Fruit fly (Drosophila melanogaster): ENCODE data around the gene CG2202.

The CG2202 gene

dm6 chrX:10857376-10857775 is 8.8 kb downstream of the CG2202 start, which contains the start of the genes sofe and CG2186 (continued):
- TF ChIP-seq CG6689 (GFP tag; IDR thresholded peaks at IDR 0.05), result peak; percentile 27; the same call in 1 of the 2 replicates
- no peak for TF ChIP-seq NFAT (GFP tag; IDR thresholded peaks at IDR 0.05)
- no peak for TF ChIP-seq otp (GFP tag; IDR thresholded peaks at IDR 0.05)
- no peak for TF ChIP-seq usp (GFP tag; optimal IDR thresholded peaks at IDR 0.05)
- no peak for TF ChIP-seq en (GFP tag; optimal IDR thresholded peaks at IDR 0.05)
- TF ChIP-seq CG10565 (GFP tag; optimal IDR thresholded peaks at IDR 0.05), result no peak
- no peak for TF ChIP-seq gem (tag; optimal IDR thresholded peaks at IDR 0.05)
- peak; percentile 70 for TF ChIP-seq Rfx (GFP tag; IDR thresholded peaks at IDR 0.05)
- TF ChIP-seq D19B (GFP tag; optimal IDR thresholded peaks at IDR 0.05), result no peak
- peak; percentile 61 for TF ChIP-seq bab2 (GFP tag; optimal IDR thresholded peaks at IDR 0.05)
- peak; percentile 49; the same call in 1 of the 3 replicates for TF ChIP-seq CG7963 (GFP tag; IDR thresholded peaks at IDR 0.05; ENCODE audit: partially characterized antibody)
- peak; percentile 21 for TF ChIP-seq psq (GFP tag; optimal IDR thresholded peaks at IDR 0.05)
- TF ChIP-seq CG14050 (GFP tag; IDR thresholded peaks at IDR 0.05), result no peak
- 0 out of 3 replicates have a peak, but pooled peaks have one; percentile 20 for TF ChIP-seq Aef1 (GFP tag; IDR thresholded peaks at IDR 0.05)
- no peak for TF ChIP-seq CG18599 (GFP tag; optimal IDR thresholded peaks at IDR 0.05)
- TF ChIP-seq hb (GFP tag; IDR thresholded peaks at IDR 0.05; ENCODE audit: partially characterized antibody), result peak; percentile 76
- TF ChIP-seq CG13424 (tag; optimal IDR thresholded peaks at IDR 0.05), result peak; percentile 65
- TF ChIP-seq CG9437 (GFP tag; optimal IDR thresholded peaks at IDR 0.05), result no peak
- TF ChIP-seq vnd (GFP tag; IDR thresholded peaks at IDR 0.05; ENCODE audit: partially characterized antibody), result peak; percentile 81
- TF ChIP-seq CG6683 (GFP tag; optimal IDR thresholded peaks at IDR 0.05), result no peak
- TF ChIP-seq lmd (GFP tag; IDR thresholded peaks at IDR 0.05), result peak; percentile 39; the same call in 1 of the 2 replicates
- TF ChIP-seq CG42726 (GFP tag; IDR thresholded peaks at IDR 0.05; ENCODE audit: partially characterized antibody), result peak; percentile 56; the same call in 1 of the 2 replicates
- no peak for TF ChIP-seq CG15269 (tag; optimal IDR thresholded peaks at IDR 0.05)
- TF ChIP-seq nom (GFP tag; optimal IDR thresholded peaks at IDR 0.05), result no peak
- peak; percentile 89 for TF ChIP-seq unc-4 (GFP tag; IDR thresholded peaks at IDR 0.05; ENCODE audit: partially characterized antibody)
- peak; percentile 22 for TF ChIP-seq CG12744 (GFP tag; optimal IDR thresholded peaks at IDR 0.05)
- TF ChIP-seq CG11398 (GFP tag; optimal IDR thresholded peaks at IDR 0.05), result peak; percentile 5
- TF ChIP-seq br (optimal IDR thresholded peaks at IDR 0.05), result no peak
- no peak for TF ChIP-seq HLHmδ (GFP tag; optimal IDR thresholded peaks at IDR 0.05)
- peak; percentile 60; the same call in 2 of the 3 replicates for TF ChIP-seq ci (GFP tag; IDR thresholded peaks at IDR 0.05)
- peak; percentile 68 for TF ChIP-seq CG17186 (GFP tag; optimal IDR thresholded peaks at IDR 0.05)
- no peak for TF ChIP-seq Mrtf (GFP tag; IDR thresholded peaks at IDR 0.05)
- TF ChIP-seq zfh2 (GFP tag; optimal IDR thresholded peaks at IDR 0.05), result peak; percentile 56
- TF ChIP-seq Ptx1 (GFP tag; IDR thresholded peaks at IDR 0.05), result peak; percentile 68
- TF ChIP-seq HmgZ (tag; optimal IDR thresholded peaks at IDR 0.05), result peak; percentile 61
- TF ChIP-seq pfk (GFP tag; optimal IDR thresholded peaks at IDR 0.05), result no peak
- TF ChIP-seq jigr1 (GFP tag; IDR thresholded peaks at IDR 0.05), result no peak
- TF ChIP-seq z (GFP tag; IDR thresholded peaks at IDR 0.05), result no peak
- no peak for TF ChIP-seq CG6813 (GFP tag; optimal IDR thresholded peaks at IDR 0.05)
- no peak for TF ChIP-seq odd (GFP tag; optimal IDR thresholded peaks at IDR 0.05)
- 0 out of 2 replicates have a peak, but pooled peaks have one; percentile 26 for TF ChIP-seq HLH3B (GFP tag; IDR thresholded peaks at IDR 0.05)
- no peak for TF ChIP-seq schlank (tag; optimal IDR thresholded peaks at IDR 0.05)
- TF ChIP-seq crol (GFP tag; IDR thresholded peaks at IDR 0.05), result no peak
- TF ChIP-seq CG17328 (GFP tag; IDR thresholded peaks at IDR 0.05), result no peak
- TF ChIP-seq oc (tag; optimal IDR thresholded peaks at IDR 0.05), result no peak
- no peak for TF ChIP-seq Adf1 (GFP tag; IDR thresholded peaks at IDR 0.05)
- TF ChIP-seq kah (GFP tag; optimal IDR thresholded peaks at IDR 0.05), result no peak
- TF ChIP-seq CG15479 (GFP tag; optimal IDR thresholded peaks at IDR 0.05), result peak; percentile 6
- TF ChIP-seq gfzf (GFP tag; optimal IDR thresholded peaks at IDR 0.05), result peak; percentile 38
- TF ChIP-seq knrl (GFP tag; IDR thresholded peaks at IDR 0.05; ENCODE audit: partially characterized antibody), result peak; percentile 90
